Worm (Caenorhabditis elegans): Measurements from ENCODE around the gene Y51B9A.8.

- TF ChIP-seq him-1 (tag; optimal IDR thresholded peaks at IDR 0.05) (no peak), dao-5 (tag; optimal IDR thresholded peaks at IDR 0.05) (no peak)
Observed at ce11 chrII:9416381-9417276, 18.0 kb downstream of the Y51B9A.8 start, which contains the start of the genes gss-1 and chch-3.
